Worm (Caenorhabditis elegans): ENCODE measurements around the gene C28G1.10.

Gene C28G1.10

ce11 chrX:8846447-8847237 is at the start of gene C28G1.10 (continued):
- no peak for TF ChIP-seq set-16 (GFP tag; IDR thresholded peaks at IDR 0.05)
- no peak for TF ChIP-seq tag-97 (GFP tag; IDR thresholded peaks at IDR 0.05)
- peak; percentile 8 for TF ChIP-seq lir-3 (tag; optimal IDR thresholded peaks at IDR 0.05)
- TF ChIP-seq T20F7.1 (GFP tag; optimal IDR thresholded peaks at IDR 0.05) = no peak
- peak; percentile 27 for TF ChIP-seq php-3 (GFP tag; IDR thresholded peaks at IDR 0.05)
- no peak for TF ChIP-seq ceh-28 (tag; optimal IDR thresholded peaks at IDR 0.05)
- TF ChIP-seq ZK546.5 (tag; optimal IDR thresholded peaks at IDR 0.05) = no peak
- TF ChIP-seq rbr-2 (tag; optimal IDR thresholded peaks at IDR 0.05) = no peak
- no peak for TF ChIP-seq nhr-102 (tag; optimal IDR thresholded peaks at IDR 0.05)
- TF ChIP-seq vab-7 (GFP tag; IDR thresholded peaks at IDR 0.05) = peak; percentile 66
- TF ChIP-seq dmd-8 (GFP tag; IDR thresholded peaks at IDR 0.05) = peak; percentile 86; the same call in 1 of the 2 replicates
- TF ChIP-seq F37D6.2 (tag; optimal IDR thresholded peaks at IDR 0.05) = no peak
- peak; percentile 76 for TF ChIP-seq lim-7 (GFP tag; IDR thresholded peaks at IDR 0.05)
- TF ChIP-seq skn-1 (tag; optimal IDR thresholded peaks at IDR 0.05) = no peak
- 0 out of 2 replicates have a peak, but pooled peaks have one; percentile 12 for TF ChIP-seq zfp-3 (GFP tag; conservative IDR thresholded peaks at IDR 0.05)
- peak; percentile 22; the same call in 1 of the 2 replicates for TF ChIP-seq lin-29 (GFP tag; IDR thresholded peaks at IDR 0.05)
- peak; percentile 74 for TF ChIP-seq ctbp-1 (GFP tag; IDR thresholded peaks at IDR 0.05)
- TF ChIP-seq nhr-10 (tag; optimal IDR thresholded peaks at IDR 0.05) = no peak
- no peak for TF ChIP-seq aly-2 (tag; optimal IDR thresholded peaks at IDR 0.05)
- peak; percentile 44 for TF ChIP-seq nhr-77 (tag; optimal IDR thresholded peaks at IDR 0.05)
- no peak for TF ChIP-seq nhr-111 (GFP tag; optimal IDR thresholded peaks at IDR 0.05)
- TF ChIP-seq saeg-2 (GFP tag; IDR thresholded peaks at IDR 0.05) = peak; percentile 42; the same call in 1 of the 2 replicates
- no peak for TF ChIP-seq hif-1 (tag; optimal IDR thresholded peaks at IDR 0.05)
- TF ChIP-seq mdl-1 (tag; optimal IDR thresholded peaks at IDR 0.05) = no peak
- peak; percentile 81 for TF ChIP-seq T26A8.4 (GFP tag; IDR thresholded peaks at IDR 0.05)
- peak; percentile 18 for TF ChIP-seq mes-2 (tag; optimal IDR thresholded peaks at IDR 0.05; ENCODE audit: poor library complexity, severe bottlenecking)
- TF ChIP-seq lin-15B (tag; optimal IDR thresholded peaks at IDR 0.05) = no peak
- TF ChIP-seq nhr-48 (tag; optimal IDR thresholded peaks at IDR 0.05) = peak; percentile 48
- TF ChIP-seq ztf-7 (tag; optimal IDR thresholded peaks at IDR 0.05) = no peak
- TF ChIP-seq ceh-20 (GFP tag; IDR thresholded peaks at IDR 0.05) = no peak
- no peak for TF ChIP-seq zag-1 (tag; optimal IDR thresholded peaks at IDR 0.05)
- no peak for TF ChIP-seq ceh-82 (tag; optimal IDR thresholded peaks at IDR 0.05)
- peak; percentile 62 for TF ChIP-seq dve-1 (tag; optimal IDR thresholded peaks at IDR 0.05; ENCODE audit: insufficient read depth)
- no peak for TF ChIP-seq nhr-41 (GFP tag; IDR thresholded peaks at IDR 0.05)
- TF ChIP-seq nhr-76 (tag; optimal IDR thresholded peaks at IDR 0.05) = no peak
- TF ChIP-seq daf-8 (GFP tag; IDR thresholded peaks at IDR 0.05) = no peak
- no peak for TF ChIP-seq zfp-2 (tag; optimal IDR thresholded peaks at IDR 0.05)
- TF ChIP-seq Y105C5A.15 (GFP tag; IDR thresholded peaks at IDR 0.05) = peak; percentile 73
- TF ChIP-seq mep-1 (tag; optimal IDR thresholded peaks at IDR 0.05) = no peak
- no peak for TF ChIP-seq gei-8 (GFP tag; optimal IDR thresholded peaks at IDR 0.05)
- no peak for TF ChIP-seq snpc-4 (tag; optimal IDR thresholded peaks at IDR 0.05)
- no peak for TF ChIP-seq mxl-3 (GFP tag; optimal IDR thresholded peaks at IDR 0.05)
- no peak for TF ChIP-seq daf-12 (tag; optimal IDR thresholded peaks at IDR 0.05)
- TF ChIP-seq nhr-6 (tag; optimal IDR thresholded peaks at IDR 0.05) = no peak
- peak; percentile 63 for TF ChIP-seq lin-38 (GFP tag; IDR thresholded peaks at IDR 0.05)
- TF ChIP-seq mxl-2 (GFP tag; conservative IDR thresholded peaks at IDR 0.05) = peak; percentile 40; the same call in 1 of the 2 replicates
- no peak for TF ChIP-seq lin-39 (tag; optimal IDR thresholded peaks at IDR 0.05)
- TF ChIP-seq F49E8.2 (tag; optimal IDR thresholded peaks at IDR 0.05; ENCODE audit: borderline replicate concordance) = peak; percentile 11
- no peak for TF ChIP-seq unc-130 (GFP tag; optimal IDR thresholded peaks at IDR 0.05)
- TF ChIP-seq arid-1 (GFP tag; conservative IDR thresholded peaks at IDR 0.05) = peak; percentile 72

Data from whole organism, L4 larva.